Worm (Caenorhabditis elegans) whole organism, L4 larva: ENCODE measurements around the gene ptr-19.

Source experiments
- D1046.2 ChIP-seq: fragments of 200-800 bp; sonication (Bioruptor generic); IDR thresholded peaks from 2 replicates; pipeline ENCODE4 v1.3.6; 2022; ENCODE audit warnings: missing genetic modification characterization, missing compliant biosample characterization
- F26F4.8 ChIP-seq: fragments of 200-800 bp; sonication (Bioruptor generic); conservative IDR thresholded peaks from 2 replicates; pipeline ENCODE4 v1.3.6; 2022; ENCODE audit warnings: missing genetic modification characterization, missing compliant biosample characterization
- R02D3.7 ChIP-seq: fragments of 150-350 bp; sonication (generic microtip); optimal IDR thresholded peaks from 3 replicates; lab custom pipeline; 2014; ENCODE audit warnings: missing biosample characterization, missing genetic modification characterization
- T26A8.4 ChIP-seq: fragments of 200-800 bp; sonication (Bioruptor generic); IDR thresholded peaks from 2 replicates; pipeline ENCODE4 v1.3.6; 2022; ENCODE audit warnings: missing genetic modification characterization, missing compliant biosample characterization
- Y105C5A.15 ChIP-seq: fragments of 200-800 bp; sonication (Bioruptor generic); IDR thresholded peaks from 2 replicates; pipeline ENCODE4 v1.3.6; 2022; ENCODE audit warnings: missing genetic modification characterization, missing compliant biosample characterization
- Y5F2A.4 ChIP-seq: fragments of 200-800 bp; sonication (Bioruptor generic); optimal IDR thresholded peaks from 2 replicates; lab custom pipeline; 2018; ENCODE audit warnings: mild to moderate bottlenecking, missing genetic modification characterization, missing compliant biosample characterization
- aha-1 ChIP-seq: fragments of 150-350 bp; peaks from one replicate; lab custom pipeline; 2014; ENCODE audit warnings: missing biosample characterization, missing genetic modification characterization
- ceh-20 ChIP-seq: fragments of 200-800 bp; sonication (Bioruptor generic); IDR thresholded peaks from 2 replicates; pipeline ENCODE4 v1.3.6; 2022; ENCODE audit warnings: missing genetic modification reagents, missing genetic modification characterization, missing compliant biosample characterization
- ceh-44 ChIP-seq: fragments of 200-800 bp; sonication (Bioruptor generic); IDR thresholded peaks from 2 replicates; pipeline ENCODE4 v1.3.6; 2022; ENCODE audit warnings: missing genetic modification reagents, missing genetic modification characterization, missing compliant biosample characterization
- dmd-6 ChIP-seq: fragments of 200-800 bp; sonication (Bioruptor generic); IDR thresholded peaks from 2 replicates; pipeline ENCODE4 v1.3.6; 2022; ENCODE audit warnings: missing genetic modification reagents, missing genetic modification characterization, missing compliant biosample characterization
- dmd-9 ChIP-seq: fragments of 200-800 bp; sonication (Bioruptor generic); IDR thresholded peaks from 2 replicates; pipeline ENCODE4 v1.3.6; 2022; ENCODE audit warnings: missing genetic modification reagents, missing genetic modification characterization, missing compliant biosample characterization
- duxl-1 ChIP-seq: sonication (generic microtip); optimal IDR thresholded peaks from 2 replicates; lab custom pipeline; 2016; ENCODE audit warnings: mild to moderate bottlenecking, missing genetic modification characterization, moderate library complexity, missing compliant biosample characterization; ENCODE audit not compliant: poor library complexity
- egl-43 ChIP-seq: fragments of 200-800 bp; sonication (Bioruptor generic); IDR thresholded peaks from 2 replicates; pipeline ENCODE4 v1.3.6; 2022; ENCODE audit warnings: missing genetic modification reagents, missing genetic modification characterization, missing compliant biosample characterization
- hlh-11 ChIP-seq: fragments of 200-800 bp; sonication (Bioruptor generic); optimal IDR thresholded peaks from 2 replicates; lab custom pipeline; 2018; ENCODE audit warnings: mild to moderate bottlenecking, missing genetic modification characterization, missing compliant biosample characterization
- lim-7 ChIP-seq: fragments of 200-800 bp; sonication (Bioruptor generic); IDR thresholded peaks from 2 replicates; pipeline ENCODE4 v1.3.6; 2022; ENCODE audit warnings: missing genetic modification characterization, missing compliant biosample characterization
- lin-1 ChIP-seq: fragments of 200-800 bp; sonication (Bioruptor generic); IDR thresholded peaks from 2 replicates; pipeline ENCODE4 v1.3.6; 2022; ENCODE audit warnings: missing genetic modification reagents, missing genetic modification characterization, missing compliant biosample characterization
- lin-29 ChIP-seq: fragments of 200-800 bp; sonication (Bioruptor generic); IDR thresholded peaks from 2 replicates; pipeline ENCODE4 v1.3.6; 2022; ENCODE audit warnings: missing genetic modification reagents, missing genetic modification characterization, missing compliant biosample characterization
- lin-38 ChIP-seq: fragments of 200-800 bp; sonication (Bioruptor generic); IDR thresholded peaks from 2 replicates; pipeline ENCODE4 v1.3.6; 2022; ENCODE audit warnings: missing genetic modification reagents, missing genetic modification characterization, missing compliant biosample characterization
- lin-39 ChIP-seq: fragments of 150-350 bp; optimal IDR thresholded peaks from 2 replicates; lab custom pipeline; 2014; ENCODE audit warnings: missing biosample characterization, missing genetic modification reagents, missing genetic modification characterization
- lsy-2 ChIP-seq, 2 experiments: fragments of 150-350 bp in 1 of 2; sonication (generic microtip) in 1 of 2; optimal IDR thresholded peaks; 2 replicates each; lab custom pipeline; 2014 to 2017; ENCODE audit warnings: missing biosample characterization in 2 of 2, missing genetic modification characterization in 2 of 2
- madf-5 ChIP-seq, 2 experiments: fragments of 200-800 bp; sonication (Bioruptor generic); IDR thresholded peaks; 2 replicates each; pipeline ENCODE4 v1.3.6; 2022; ENCODE audit warnings: missing compliant biosample characterization in 2 of 2, missing genetic modification characterization in 2 of 2
- madf-9 ChIP-seq: fragments of 200-800 bp; sonication (Bioruptor generic); conservative IDR thresholded peaks from 2 replicates; pipeline ENCODE4 v1.3.6; 2022; ENCODE audit warnings: missing genetic modification reagents, missing genetic modification characterization, missing compliant biosample characterization
- mes-2 ChIP-seq: sonication (generic microtip); optimal IDR thresholded peaks from 2 replicates; lab custom pipeline; 2016; ENCODE audit warnings: missing genotype, mild to moderate bottlenecking, missing genetic modification characterization, missing compliant biosample characterization; ENCODE audit not compliant: poor library complexity, severe bottlenecking
- nhr-102 ChIP-seq: sonication (generic microtip); optimal IDR thresholded peaks from 2 replicates; lab custom pipeline; 2016; ENCODE audit warnings: mild to moderate bottlenecking, missing genetic modification characterization, moderate library complexity, missing compliant biosample characterization
- nhr-42 ChIP-seq: fragments of 200-800 bp; sonication (Bioruptor generic); IDR thresholded peaks from 2 replicates; pipeline ENCODE4 v1.3.6; 2022; ENCODE audit warnings: missing genetic modification characterization, missing compliant biosample characterization
- nhr-6 ChIP-seq: fragments of 150-350 bp; optimal IDR thresholded peaks from 2 replicates; lab custom pipeline; 2014; ENCODE audit warnings: missing biosample characterization, missing genetic modification characterization
- pha-4 ChIP-seq, 2 experiments: fragments of 150-350 bp in 1 of 2; fragments of 200-800 bp in 1 of 2; sonication (Bioruptor generic) in 1 of 2; IDR thresholded peaks in 1 of 2; optimal IDR thresholded peaks in 1 of 2; 2 replicates each; pipeline versions ENCODE4 v1.3.6 to Lab custom; 2014 to 2022; ENCODE audit warnings: missing genetic modification characterization in 2 of 2, missing genetic modification reagents in 2 of 2, missing biosample characterization in 1 of 2, missing compliant biosample characterization in 1 of 2
- php-3 ChIP-seq: fragments of 200-800 bp; sonication (Bioruptor generic); IDR thresholded peaks from 2 replicates; pipeline ENCODE4 v1.3.6; 2022; ENCODE audit warnings: missing genetic modification reagents, missing genetic modification characterization, missing compliant biosample characterization
- saeg-2 ChIP-seq: fragments of 200-800 bp; sonication (Bioruptor generic); IDR thresholded peaks from 2 replicates; pipeline ENCODE4 v1.3.6; 2022; ENCODE audit warnings: missing genetic modification reagents, missing genetic modification characterization, missing compliant biosample characterization
- sdz-12 ChIP-seq: fragments of 200-800 bp; sonication (Bioruptor generic); optimal IDR thresholded peaks from 2 replicates; lab custom pipeline; 2018; ENCODE audit warnings: mild to moderate bottlenecking, missing genetic modification characterization, missing compliant biosample characterization
- set-16 ChIP-seq: fragments of 200-800 bp; sonication (Bioruptor generic); IDR thresholded peaks from 2 replicates; pipeline ENCODE4 v1.3.6; 2022; ENCODE audit warnings: missing genetic modification reagents, missing genetic modification characterization, missing compliant biosample characterization
- snpc-4 ChIP-seq: fragments of 150-350 bp; optimal IDR thresholded peaks from 2 replicates; lab custom pipeline; 2014; ENCODE audit warnings: missing biosample characterization, missing genetic modification characterization
- unc-130 ChIP-seq: sonication (generic microtip); optimal IDR thresholded peaks from 2 replicates; lab custom pipeline; 2016; ENCODE audit warnings: missing genetic modification reagents, missing genetic modification characterization, missing compliant biosample characterization
- vab-7 ChIP-seq: fragments of 200-800 bp; sonication (Bioruptor generic); IDR thresholded peaks from 2 replicates; pipeline ENCODE4 v1.3.6; 2022; ENCODE audit warnings: missing genetic modification reagents, missing genetic modification characterization, missing compliant biosample characterization

ptr-19 gene

DNA sequence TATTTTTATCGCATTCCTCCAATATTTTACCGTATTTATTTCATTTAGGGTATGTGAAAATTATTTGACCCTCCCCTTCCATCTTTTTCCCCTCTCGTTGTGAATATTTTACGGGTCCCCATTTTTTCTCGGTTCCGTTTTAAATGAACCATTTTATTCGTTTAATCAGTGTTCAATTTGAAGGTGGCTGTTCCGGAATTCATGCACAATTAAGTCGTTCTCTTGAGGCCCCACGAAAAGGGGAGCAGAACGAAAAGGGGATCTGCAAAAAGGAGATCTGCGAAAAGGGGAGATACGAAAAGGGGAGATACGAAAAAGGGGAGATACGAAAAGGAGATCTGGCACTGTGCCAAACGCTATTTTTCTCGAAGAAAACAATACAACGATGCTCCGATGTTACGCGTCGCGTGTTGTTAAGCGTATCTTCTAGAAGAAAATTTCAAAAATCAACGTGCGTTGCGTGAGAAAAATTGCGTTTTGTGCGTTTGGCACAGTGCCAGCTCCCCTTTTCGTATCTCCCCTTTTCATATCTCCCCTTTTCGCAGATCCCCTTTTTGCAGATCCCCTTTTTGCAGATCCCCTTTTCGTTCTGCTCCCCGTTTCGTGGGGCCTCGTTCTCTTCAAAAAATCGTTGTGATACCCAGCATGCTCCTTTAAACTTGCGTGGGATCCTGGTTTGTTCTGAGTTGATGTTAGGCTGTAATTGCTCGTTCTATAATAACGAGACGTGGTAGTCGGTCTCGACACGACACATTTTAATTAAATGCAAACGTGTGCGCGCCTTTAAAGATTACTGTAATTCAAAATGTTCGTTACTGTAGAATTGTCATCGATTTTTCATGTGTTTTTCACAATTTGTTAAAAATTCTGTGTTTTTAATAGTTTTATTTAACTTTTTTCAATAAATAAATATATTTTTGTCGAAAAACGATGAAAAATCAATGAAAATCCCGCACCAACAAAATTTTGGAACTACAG, 29.5 kb downstream of the ptr-19 start (continued):
- TF ChIP-seq madf-5 (GFP tag; IDR thresholded peaks at IDR 0.05; lab: Robert Waterston, UW) (peak in 1 of 2 experiments; percentile 75; a peak in 1 of 4 replicates), saeg-2 (GFP tag; lab: Robert Waterston, UW) (no peak), dmd-6 (GFP tag; lab: Robert Waterston, UW) (peak; percentile 24), pha-4 (GFP tag; IDR thresholded peaks at IDR 0.05; lab: Robert Waterston, UW) (0 out of 2 replicates have a peak, but pooled peaks have one; percentile 60), pha-4 (tag; optimal IDR thresholded peaks at IDR 0.05; lab: Kevin White, UChicago) (no peak), madf-9 (GFP tag; lab: Robert Waterston, UW) (0 out of 2 replicates have a peak, but pooled peaks have one; percentile 4), dmd-9 (GFP tag; lab: Robert Waterston, UW) (0 out of 2 replicates have a peak, but pooled peaks have one; percentile 16), vab-7 (GFP tag; lab: Robert Waterston, UW) (no peak), lim-7 (GFP tag; lab: Robert Waterston, UW) (peak; percentile 58), nhr-42 (GFP tag; lab: Robert Waterston, UW) (no peak), T26A8.4 (GFP tag; lab: Robert Waterston, UW) (peak; percentile 42; the same call in 1 of the 2 replicates), ceh-20 (GFP tag; lab: Robert Waterston, UW) (no peak; the same call in 1 of the 2 replicates), sdz-12 (no peak), lin-1 (GFP tag; lab: Robert Waterston, UW) (0 out of 2 replicates have a peak, but pooled peaks have one; percentile 29), lin-39 (tag; lab: Kevin White, UChicago) (peak; percentile 4), lsy-2 (tag; optimal IDR thresholded peaks at IDR 0.05; lab: Kevin White, UChicago) (peak in 1 of 2 experiments; percentile 26), Y105C5A.15 (peak; percentile 78; the same call in 1 of the 2 replicates), ceh-44 (GFP tag; lab: Robert Waterston, UW) (peak; percentile 57; the same call in 1 of the 2 replicates), snpc-4 (tag; lab: Kevin White, UChicago) (no peak), set-16 (GFP tag; lab: Robert Waterston, UW) (peak; percentile 16; the same call in 1 of the 2 replicates), mes-2 (tag; lab: Kevin White, UChicago) (peak; percentile 68)

DNA sequence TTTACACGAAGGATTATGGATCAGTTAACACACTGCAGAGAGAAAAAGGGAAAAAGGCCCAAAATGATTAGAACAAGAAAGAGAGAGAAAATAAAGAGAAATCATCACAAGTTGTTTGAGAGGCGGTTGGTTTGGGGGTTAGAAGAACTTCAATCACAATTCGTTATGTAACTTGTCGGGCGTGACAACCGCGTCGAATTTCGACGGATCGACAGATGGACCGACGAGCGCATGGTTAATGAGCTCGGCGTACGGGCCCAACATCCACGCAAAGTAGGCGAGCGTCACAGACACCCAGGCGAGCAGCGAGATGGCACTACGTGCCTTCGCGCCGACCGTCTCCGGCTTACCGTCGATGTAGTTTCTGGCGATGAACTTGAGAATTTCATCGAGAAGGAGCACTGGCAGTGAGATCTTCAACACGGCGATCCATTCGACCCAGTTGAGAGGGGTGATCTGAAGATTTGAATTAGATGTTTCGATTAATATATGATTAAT, 31.2 kb downstream of the ptr-19 start:
- TF ChIP-seq nhr-42 (GFP tag; lab: Robert Waterston, UW) (0 out of 2 replicates have a peak, but pooled peaks have one; percentile 10), hlh-11 (tag; lab: Kevin White, UChicago) (no peak), php-3 (peak; percentile 26; the same call in 1 of the 2 replicates), nhr-6 (no peak), set-16 (GFP tag; lab: Robert Waterston, UW) (peak; percentile 75), aha-1 (tag; lab: Kevin White, UChicago) (peak; percentile 89), madf-9 (GFP tag; lab: Robert Waterston, UW) (0 out of 2 replicates have a peak, but pooled peaks have one; percentile 7), lin-38 (GFP tag; lab: Robert Waterston, UW) (0 out of 2 replicates have a peak, but pooled peaks have one; percentile 10), egl-43 (peak; percentile 71; the same call in 1 of the 2 replicates)

DNA sequence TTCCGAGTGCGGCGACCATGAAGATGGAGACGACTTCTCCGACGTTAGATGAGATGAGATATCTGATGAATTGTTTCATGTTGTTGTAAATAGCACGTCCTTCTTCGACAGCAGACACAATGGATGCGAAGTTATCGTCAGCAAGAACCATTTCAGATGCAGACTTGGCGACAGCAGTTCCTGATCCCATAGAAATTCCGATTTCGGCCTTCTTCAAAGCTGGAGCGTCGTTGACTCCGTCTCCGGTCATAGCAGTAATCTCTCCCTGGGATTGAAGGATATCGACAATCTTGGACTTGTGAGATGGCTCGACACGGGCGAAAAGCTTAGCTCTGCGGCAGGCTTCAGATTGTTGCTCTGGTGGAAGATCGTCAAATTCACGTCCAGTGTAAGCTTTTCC, 32.2 kb downstream of the ptr-19 start:
- peak; percentile 96 for TF ChIP-seq aha-1 (tag; lab: Kevin White, UChicago)
- TF ChIP-seq ceh-20 (GFP tag; lab: Robert Waterston, UW): no peak

DNA sequence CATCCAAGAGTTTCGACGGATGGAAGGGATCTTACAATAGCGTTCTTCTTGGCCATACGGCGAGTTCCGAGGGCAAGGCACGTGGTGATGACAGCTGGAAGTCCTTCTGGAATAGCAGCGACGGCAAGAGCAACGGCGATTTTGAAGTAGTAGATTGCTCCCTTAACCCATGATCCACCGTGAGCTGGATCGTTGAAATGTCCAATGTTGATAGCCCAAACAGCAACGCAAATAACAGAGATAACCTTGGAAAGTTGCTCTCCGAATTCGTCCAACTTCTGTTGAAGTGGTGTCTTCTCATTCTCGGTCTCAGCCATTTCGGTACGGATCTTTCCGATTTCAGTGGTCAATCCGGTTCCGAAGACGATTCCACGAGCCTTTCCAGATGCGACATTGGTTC, 33.5 kb downstream of the ptr-19 start:
- TF ChIP-seq duxl-1 (tag; lab: Kevin White, UChicago): peak; percentile 53
- TF ChIP-seq unc-130 (GFP tag; lab: Kevin White, UChicago): no peak
- no peak for TF ChIP-seq nhr-102 (tag; lab: Kevin White, UChicago)
- TF ChIP-seq dmd-9 (GFP tag; lab: Robert Waterston, UW): no peak
- TF ChIP-seq D1046.2 (GFP tag; lab: Robert Waterston, UW): 0 out of 2 replicates have a peak, but pooled peaks have one; percentile 33
- TF ChIP-seq saeg-2 (GFP tag; lab: Robert Waterston, UW): no peak
- TF ChIP-seq R02D3.7 (tag; lab: Kevin White, UChicago): no peak
- no peak for TF ChIP-seq lin-29
- no peak for TF ChIP-seq Y5F2A.4 (GFP tag; lab: Kevin White, UChicago)
- TF ChIP-seq aha-1 (tag; lab: Kevin White, UChicago): peak; percentile 92
- no peak for TF ChIP-seq T26A8.4 (GFP tag; lab: Robert Waterston, UW)
- TF ChIP-seq F26F4.8: peak; percentile 14; the same call in 1 of the 2 replicates
